Worm (Caenorhabditis elegans): ENCODE results near the gene sec-31.

Gene sec-31

ce11 chrIV:11372366-11372997 lies 890 bp upstream of the sec-31 start, which contains the start of gene cbd-1 (continued):
- no peak for TF ChIP-seq nhr-80 (tag; optimal IDR thresholded peaks at IDR 0.05)
- TF ChIP-seq mes-4 (tag; optimal IDR thresholded peaks at IDR 0.05) = no peak
- TF ChIP-seq F37B4.10 (GFP tag; IDR thresholded peaks at IDR 0.05) = no peak
- TF ChIP-seq hmg-1.2 (GFP tag; IDR thresholded peaks at IDR 0.05) = peak; percentile 27; the same call in 1 of the 2 replicates
- TF ChIP-seq ceh-100 (GFP tag; IDR thresholded peaks at IDR 0.05) = no peak
- no peak for TF ChIP-seq lin-26 (GFP tag; IDR thresholded peaks at IDR 0.05)
- TF ChIP-seq lag-1 (GFP tag; IDR thresholded peaks at IDR 0.05) = no peak
- TF ChIP-seq F23B12.7 (tag; optimal IDR thresholded peaks at IDR 0.05; ENCODE audit: insufficient read depth) = no peak
- TF ChIP-seq gei-17 (GFP tag; optimal IDR thresholded peaks at IDR 0.05) = no peak
- no peak for TF ChIP-seq ets-4 (GFP tag; optimal IDR thresholded peaks at IDR 0.05)
- no peak for TF ChIP-seq F57A8.1 (GFP tag; optimal IDR thresholded peaks at IDR 0.05)
- TF ChIP-seq him-1 (tag; optimal IDR thresholded peaks at IDR 0.05) = no peak
- TF ChIP-seq lin-54 (GFP tag; optimal IDR thresholded peaks at IDR 0.05) = peak; percentile 30
- no peak; the same call in 1 of the 2 replicates for TF ChIP-seq rcor-1 (GFP tag; IDR thresholded peaks at IDR 0.05)
- peak; percentile 92 for TF ChIP-seq madf-8 (GFP tag; conservative IDR thresholded peaks at IDR 0.05)
- TF ChIP-seq mxl-1 (tag; optimal IDR thresholded peaks at IDR 0.05) = no peak
- TF ChIP-seq Y79H2A.3 (GFP tag; conservative IDR thresholded peaks at IDR 0.05) = peak; percentile 70; the same call in 1 of the 2 replicates
- TF ChIP-seq B0261.1 (tag; optimal IDR thresholded peaks at IDR 0.05) = no peak
- no peak for TF ChIP-seq rec-8 (tag; optimal IDR thresholded peaks at IDR 0.05)
- TF ChIP-seq ztf-22 (GFP tag; optimal IDR thresholded peaks at IDR 0.05) = no peak
- no peak for TF ChIP-seq bed-2 (GFP tag; IDR thresholded peaks at IDR 0.05)
- TF ChIP-seq die-1 (tag; optimal IDR thresholded peaks at IDR 0.05) = no peak
- TF ChIP-seq ekl-4 (GFP tag; IDR thresholded peaks at IDR 0.05) = 0 out of 2 replicates have a peak, but pooled peaks have one; percentile 48
- no peak for TF ChIP-seq egl-18 (GFP tag; IDR thresholded peaks at IDR 0.05)
- no peak for TF ChIP-seq ztf-18 (tag; optimal IDR thresholded peaks at IDR 0.05)
- no peak for TF ChIP-seq nfyb-1 (GFP tag; IDR thresholded peaks at IDR 0.05)
- no peak for TF ChIP-seq attf-6 (GFP tag; IDR thresholded peaks at IDR 0.05)
- no peak for TF ChIP-seq rpc-1 (optimal IDR thresholded peaks at IDR 0.05)
- TF ChIP-seq rpc-1 (tag; optimal IDR thresholded peaks at IDR 0.05) = no peak
- TF ChIP-seq Y53F4B.3 (GFP tag; IDR thresholded peaks at IDR 0.05) = 0 out of 2 replicates have a peak, but pooled peaks have one; percentile 18
- TF ChIP-seq lir-1 (GFP tag; conservative IDR thresholded peaks at IDR 0.05) = no peak
- TF ChIP-seq K11D2.4 (GFP tag; IDR thresholded peaks at IDR 0.05) = no peak
- TF ChIP-seq madf-10 (tag; optimal IDR thresholded peaks at IDR 0.05) = no peak
- TF ChIP-seq dpl-1 (GFP tag; optimal IDR thresholded peaks at IDR 0.05) = peak; percentile 81
- TF ChIP-seq bed-1 (GFP tag; IDR thresholded peaks at IDR 0.05) = no peak
- TF ChIP-seq attf-5 (GFP tag; optimal IDR thresholded peaks at IDR 0.05) = no peak
- no peak for TF ChIP-seq zim-3 (tag; optimal IDR thresholded peaks at IDR 0.05)
- no peak for TF ChIP-seq ceh-79 (tag; optimal IDR thresholded peaks at IDR 0.05)
- TF ChIP-seq sea-2 (GFP tag; IDR thresholded peaks at IDR 0.05) = no peak
- TF ChIP-seq ceh-58 (GFP tag; IDR thresholded peaks at IDR 0.05) = no peak
- peak; percentile 26; the same call in 1 of the 2 replicates for TF ChIP-seq B0019.2 (GFP tag; conservative IDR thresholded peaks at IDR 0.05)
- peak; percentile 92 for TF ChIP-seq lsl-1 (GFP tag; optimal IDR thresholded peaks at IDR 0.05)
- TF ChIP-seq F33H1.4 (GFP tag; IDR thresholded peaks at IDR 0.05) = peak; percentile 82
- no peak for TF ChIP-seq aptf-2 (GFP tag; conservative IDR thresholded peaks at IDR 0.05)
- TF ChIP-seq cebp-2 (GFP tag; IDR thresholded peaks at IDR 0.05) = no peak
- peak; percentile 24 for TF ChIP-seq F49E8.2 (tag; optimal IDR thresholded peaks at IDR 0.05; ENCODE audit: insufficient read depth)
- no peak for TF ChIP-seq ceh-27 (GFP tag; optimal IDR thresholded peaks at IDR 0.05)
- no peak for TF ChIP-seq ztf-28 (GFP tag; IDR thresholded peaks at IDR 0.05)
- TF ChIP-seq unc-130 (GFP tag; optimal IDR thresholded peaks at IDR 0.05) = no peak

Data from whole organism, young adult.